Fruit fly (Drosophila melanogaster): ENCODE results near the gene CG5167.

dm6 chr3R:12379708-12380107 is 26.6 kb upstream of the CG5167 start, which contains the start of gene GstD8:
- TF ChIP-seq Clk (GFP tag; optimal IDR thresholded peaks at IDR 0.05) (no peak), kay (GFP tag; ENCODE audit: borderline replicate concordance) (no peak), CG7101 (tag; optimal IDR thresholded peaks at IDR 0.05) (no peak), CG12768 (GFP tag; optimal IDR thresholded peaks at IDR 0.05) (no peak)

Data from whole organism, adult.